Fruit fly (Drosophila melanogaster) whole organism, embryonic: ENCODE results near the gene hale.

ENCODE experiments used
- Abd-B ChIP-seq: fragments of 200-800 bp; sonication (Bioruptor generic); optimal IDR thresholded peaks from 2 replicates; lab custom pipeline; 2018; ENCODE audit warnings: missing biosample characterization, mild to moderate bottlenecking, missing genetic modification characterization, moderate library complexity
- Adf1 ChIP-seq: fragments of 200-800 bp; sonication (Bioruptor generic); IDR thresholded peaks from 2 replicates; pipeline ENCODE4 v1.3.6; 2022; ENCODE audit warnings: missing biosample characterization, missing genetic modification characterization
- BtbVII ChIP-seq: fragments of 200-800 bp; sonication (Bioruptor generic); optimal IDR thresholded peaks from 3 replicates; lab custom pipeline; 2017; ENCODE audit warnings: missing biosample characterization, mild to moderate bottlenecking, missing genetic modification characterization
- CG13894 ChIP-seq: fragments of 200-800 bp; sonication (Bioruptor generic); optimal IDR thresholded peaks from 3 replicates; lab custom pipeline; 2018; ENCODE audit warnings: missing biosample characterization, mild to moderate bottlenecking, missing genetic modification characterization, moderate library complexity
- CG1603 ChIP-seq: fragments of 200-800 bp; sonication (Bioruptor generic); optimal IDR thresholded peaks from 2 replicates; lab custom pipeline; 2019; ENCODE audit warnings: missing biosample characterization, mild to moderate bottlenecking, missing genetic modification characterization, moderate library complexity
- CG16813 ChIP-seq: fragments of 200-800 bp; sonication (Bioruptor generic); IDR thresholded peaks from 3 replicates; pipeline ENCODE4 v1.3.6; 2022; ENCODE audit warnings: missing biosample characterization, missing genetic modification characterization; ENCODE audit not compliant: partially characterized antibody
- CG16815 ChIP-seq: fragments of 200-800 bp; sonication (Bioruptor generic); optimal IDR thresholded peaks from 3 replicates; lab custom pipeline; 2017; ENCODE audit warnings: missing biosample characterization, mild to moderate bottlenecking, missing genetic modification characterization
- CG17612 ChIP-seq: fragments of 200-800 bp; sonication (Bioruptor generic); IDR thresholded peaks from 2 replicates; pipeline ENCODE4 v1.3.6; 2022; ENCODE audit warnings: missing biosample characterization, missing genetic modification characterization
- CG18619 ChIP-seq: fragments of 200-800 bp; sonication (Bioruptor generic); optimal IDR thresholded peaks from 3 replicates; lab custom pipeline; 2017; ENCODE audit warnings: missing biosample characterization, mild to moderate bottlenecking, missing genetic modification characterization
- CG18764 ChIP-seq: fragments of 200-800 bp; sonication (Bioruptor generic); optimal IDR thresholded peaks from 3 replicates; lab custom pipeline; 2016; ENCODE audit warnings: missing biosample characterization, missing genetic modification characterization
- CG31365 ChIP-seq: fragments of 200-800 bp; sonication (Bioruptor generic); optimal IDR thresholded peaks from 2 replicates; lab custom pipeline; 2018; ENCODE audit warnings: missing biosample characterization, mild to moderate bottlenecking, missing genetic modification characterization
- CG33557 ChIP-seq: fragments of 200-800 bp; sonication (Bioruptor generic); optimal IDR thresholded peaks from 2 replicates; lab custom pipeline; 2019; ENCODE audit warnings: missing biosample characterization, mild to moderate bottlenecking, missing genetic modification characterization, moderate library complexity
- CG4707 ChIP-seq: fragments of 200-800 bp; sonication (Bioruptor generic); optimal IDR thresholded peaks from 2 replicates; lab custom pipeline; 2018; ENCODE audit warnings: missing biosample characterization, mild to moderate bottlenecking, missing genetic modification characterization, moderate library complexity
- CG6272 ChIP-seq: fragments of 200-800 bp; sonication (Bioruptor generic); IDR thresholded peaks from 2 replicates; pipeline ENCODE4 v1.3.6; 2022; ENCODE audit warnings: missing biosample characterization, missing genetic modification characterization
- CG7839 ChIP-seq: fragments of 200-800 bp; sonication (Bioruptor generic); optimal IDR thresholded peaks from 3 replicates; lab custom pipeline; 2018; ENCODE audit warnings: missing biosample characterization, mild to moderate bottlenecking, missing genetic modification characterization, moderate library complexity
- CTCF ChIP-seq: fragments of 200-800 bp; sonication (Bioruptor generic); optimal IDR thresholded peaks from 2 replicates; lab custom pipeline; 2017; ENCODE audit warnings: missing biosample characterization, mild to moderate bottlenecking, missing genetic modification characterization, moderate library complexity
- Doc3 ChIP-seq: fragments of 200-800 bp; sonication (Bioruptor generic); IDR thresholded peaks from 3 replicates; pipeline ENCODE4 v1.3.6; 2022; ENCODE audit warnings: missing biosample characterization, missing genetic modification characterization; ENCODE audit not compliant: partially characterized antibody
- Drgx ChIP-seq: fragments of 200-800 bp; sonication (Bioruptor generic); IDR thresholded peaks from 2 replicates; pipeline ENCODE4 v1.3.6; 2022; ENCODE audit warnings: missing biosample characterization, missing genetic modification characterization
- Gug ChIP-seq: fragments of 200-800 bp; sonication (Bioruptor generic); IDR thresholded peaks from 4 replicates; pipeline ENCODE4 v1.3.6; 2022; ENCODE audit warnings: missing biosample characterization, missing genetic modification characterization
- HLH54F ChIP-seq: fragments of 200-800 bp; sonication (Bioruptor generic); optimal IDR thresholded peaks from 3 replicates; lab custom pipeline; 2016; ENCODE audit warnings: missing biosample characterization, missing genetic modification characterization
- Hr78 ChIP-seq, 2 experiments: fragments of 200-800 bp in 1 of 2; fragments of >200 bp in 1 of 2; sonication (Bioruptor generic) in 1 of 2; optimal IDR thresholded peaks; 2 replicates each; lab custom pipeline; 2017 to 2019; ENCODE audit warnings: missing biosample characterization in 2 of 2, missing genetic modification characterization in 2 of 2, mild to moderate bottlenecking in 1 of 2, moderate library complexity in 1 of 2
- Kr ChIP-seq: fragments of 200-800 bp; sonication (Bioruptor generic); optimal IDR thresholded peaks from 2 replicates; lab custom pipeline; 2017; ENCODE audit warnings: missing biosample characterization, mild to moderate bottlenecking, missing genetic modification characterization
- Nf-YB ChIP-seq: fragments of 200-800 bp; sonication (Bioruptor generic); optimal IDR thresholded peaks from 3 replicates; lab custom pipeline; 2019; ENCODE audit warnings: missing biosample characterization, mild to moderate bottlenecking, missing genetic modification characterization, moderate library complexity
- Nf-YC ChIP-seq: fragments of 200-800 bp; optimal IDR thresholded peaks from 3 replicates; lab custom pipeline; 2019; ENCODE audit warnings: missing biosample characterization, mild to moderate bottlenecking, missing genetic modification characterization, moderate library complexity
- Six4 ChIP-seq: fragments of 200-800 bp; sonication (Bioruptor generic); optimal IDR thresholded peaks from 2 replicates; lab custom pipeline; 2016; ENCODE audit warnings: missing biosample characterization, missing genetic modification characterization
- Sry-β ChIP-seq: fragments of 200-800 bp; sonication (Bioruptor generic); optimal IDR thresholded peaks from 2 replicates; lab custom pipeline; 2018; ENCODE audit warnings: missing biosample characterization, mild to moderate bottlenecking, missing genetic modification characterization, moderate library complexity
- cg ChIP-seq: fragments of 200-800 bp; sonication (Bioruptor generic); optimal IDR thresholded peaks from 3 replicates; lab custom pipeline; 2019; ENCODE audit warnings: missing biosample characterization, mild to moderate bottlenecking, missing genetic modification characterization, moderate library complexity
- croc ChIP-seq: fragments of 200-800 bp; sonication (Bioruptor generic); conservative IDR thresholded peaks from 3 replicates; pipeline ENCODE4 v1.3.6; 2022; ENCODE audit warnings: missing biosample characterization, missing genetic modification characterization
- danr ChIP-seq: fragments of 200-800 bp; sonication (Bioruptor generic); IDR thresholded peaks from 2 replicates; pipeline ENCODE4 v1.3.6; 2022; ENCODE audit warnings: missing biosample characterization, missing genetic modification characterization
- eyg ChIP-seq: fragments of 200-800 bp; sonication (Bioruptor generic); optimal IDR thresholded peaks from 3 replicates; lab custom pipeline; 2016; ENCODE audit warnings: missing biosample characterization, missing genetic modification characterization
- fd3F ChIP-seq: fragments of 200-800 bp; sonication (Bioruptor generic); optimal IDR thresholded peaks from 2 replicates; lab custom pipeline; 2018; ENCODE audit warnings: missing biosample characterization, mild to moderate bottlenecking, missing genetic modification characterization, moderate library complexity
- gcm2 ChIP-seq: fragments of 200-800 bp; sonication (Bioruptor generic); optimal IDR thresholded peaks from 2 replicates; lab custom pipeline; 2016; ENCODE audit warnings: missing biosample characterization, missing genetic modification characterization
- grau ChIP-seq: fragments of 200-800 bp; optimal IDR thresholded peaks from 3 replicates; lab custom pipeline; 2019; ENCODE audit warnings: missing biosample characterization, mild to moderate bottlenecking, missing genetic modification characterization, moderate library complexity
- hth ChIP-seq: fragments of >200 bp; optimal IDR thresholded peaks from 2 replicates; lab custom pipeline; 2017; ENCODE audit warnings: inconsistent platforms
- kay ChIP-seq: fragments of 200-800 bp; sonication (Bioruptor generic); optimal IDR thresholded peaks from 2 replicates; lab custom pipeline; 2016; ENCODE audit warnings: missing biosample characterization, missing genetic modification characterization
- lmd ChIP-seq: fragments of 200-800 bp; sonication (Bioruptor generic); IDR thresholded peaks from 2 replicates; pipeline ENCODE4 v1.3.6; 2022; ENCODE audit warnings: missing biosample characterization, missing genetic modification characterization
- pho ChIP-seq: fragments of 200-800 bp; sonication (Bioruptor generic); optimal IDR thresholded peaks from 2 replicates; lab custom pipeline; 2016; ENCODE audit warnings: missing biosample characterization, missing genetic modification characterization
- psq ChIP-seq: fragments of 200-800 bp; sonication (Bioruptor generic); optimal IDR thresholded peaks from 2 replicates; lab custom pipeline; 2017; ENCODE audit warnings: missing biosample characterization, missing genetic modification characterization
- ranshi ChIP-seq: fragments of 200-800 bp; sonication (Bioruptor generic); IDR thresholded peaks from 2 replicates; pipeline ENCODE4 v1.3.6; 2022; ENCODE audit warnings: missing biosample characterization, missing genetic modification characterization
- repo ChIP-seq: fragments of 200-800 bp; sonication (Bioruptor generic); optimal IDR thresholded peaks from 2 replicates; lab custom pipeline; 2016; ENCODE audit warnings: missing biosample characterization, missing genetic modification characterization
- row ChIP-seq: fragments of 200-800 bp; sonication (Bioruptor generic); IDR thresholded peaks from 3 replicates; pipeline ENCODE4 v1.3.6; 2022; ENCODE audit warnings: missing biosample characterization, missing genetic modification characterization
- salm ChIP-seq: fragments of 200-800 bp; sonication (Bioruptor generic); optimal IDR thresholded peaks from 2 replicates; lab custom pipeline; 2018; ENCODE audit warnings: missing biosample characterization, mild to moderate bottlenecking, missing genetic modification characterization
- scrt ChIP-seq: fragments of 200-800 bp; sonication (Bioruptor generic); optimal IDR thresholded peaks from 2 replicates; lab custom pipeline; 2018; ENCODE audit warnings: missing biosample characterization, mild to moderate bottlenecking, missing genetic modification characterization, moderate library complexity
- tna ChIP-seq: fragments of 200-800 bp; sonication (Bioruptor generic); IDR thresholded peaks from 2 replicates; pipeline ENCODE4 v1.3.6; 2022; ENCODE audit warnings: missing biosample characterization, missing genetic modification characterization; ENCODE audit not compliant: partially characterized antibody
- twi ChIP-seq: fragments of 200-800 bp; optimal IDR thresholded peaks from 2 replicates; lab custom pipeline; 2019; ENCODE audit warnings: missing biosample characterization, mild to moderate bottlenecking, missing genetic modification characterization, moderate library complexity
- vnd ChIP-seq: fragments of 200-800 bp; sonication (Bioruptor generic); IDR thresholded peaks from 3 replicates; pipeline ENCODE4 v1.3.6; 2022; ENCODE audit warnings: missing biosample characterization, missing genetic modification characterization; ENCODE audit not compliant: partially characterized antibody
- zf30C ChIP-seq: fragments of 200-800 bp; sonication (Bioruptor generic); optimal IDR thresholded peaks from 3 replicates; lab custom pipeline; 2018; ENCODE audit warnings: missing biosample characterization, mild to moderate bottlenecking, missing genetic modification characterization
- zfh2 ChIP-seq: fragments of 200-800 bp; sonication (Bioruptor generic); optimal IDR thresholded peaks from 2 replicates; lab custom pipeline; 2016; ENCODE audit warnings: missing biosample characterization, missing genetic modification characterization

Gene hale

dm6 chr3L:20003235-20003493 is 17.5 kb upstream of the hale start (continued):
- TF ChIP-seq CG7839 (tag; lab: Kevin White, UChicago) (no peak), row (peak; percentile 40; the same call in 1 of the 3 replicates)

DNA sequence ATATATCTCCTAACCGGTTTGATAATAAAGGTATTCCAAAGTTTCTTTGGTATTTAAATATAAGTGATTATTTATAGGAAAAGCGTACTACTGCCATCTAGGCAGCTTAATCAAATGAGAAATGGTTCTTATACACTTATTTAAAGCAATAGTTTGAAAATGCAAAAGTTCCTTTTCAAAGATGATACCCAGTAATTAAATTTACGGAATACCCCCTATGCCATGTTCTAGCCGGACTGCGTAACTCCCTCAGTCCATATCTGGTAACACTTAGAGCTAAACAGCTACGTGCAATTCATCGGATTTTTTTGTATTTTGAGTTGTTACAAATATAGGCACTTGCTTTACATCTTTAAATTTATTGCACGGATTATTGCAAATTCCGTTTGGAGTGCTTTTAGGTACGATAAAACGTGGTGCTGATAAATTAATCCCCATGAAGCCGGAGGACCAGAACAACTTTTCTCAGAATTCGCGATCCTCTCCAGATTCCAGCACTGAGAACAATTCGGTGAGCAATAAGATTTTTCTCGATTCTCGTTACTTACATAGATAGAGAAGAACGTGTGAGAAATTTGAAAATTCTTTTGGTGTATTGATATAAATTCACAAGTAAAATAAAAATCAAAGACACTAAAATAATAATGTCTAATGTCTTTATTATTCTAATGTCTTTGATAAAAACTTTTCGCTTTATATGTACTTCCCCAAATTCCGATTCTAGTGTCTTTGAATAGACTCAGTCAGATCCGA is 17.0 kb upstream of the hale start, which contains the start of gene CG7668:
Gene CG7668 (plus strand): TSS at position 255 of the 753 bp plus-strand sequence.
- TF ChIP-seq CG31365 (tag; lab: Kevin White, UChicago) (peak; percentile 75), Hr78 (GFP tag; optimal IDR thresholded peaks at IDR 0.05; lab: Kevin White, UChicago) (no peak), croc (peak; percentile 74), vnd (GFP tag; lab: Robert Waterston, UW) (no peak), eyg (GFP tag; lab: Kevin White, UChicago) (peak; percentile 58), cg (GFP tag; lab: Kevin White, UChicago) (peak; percentile 16), psq (GFP tag; lab: Kevin White, UChicago) (peak; percentile 55), twi (tag; lab: Kevin White, UChicago) (peak; percentile 83), kay (GFP tag; lab: Kevin White, UChicago) (peak; percentile 79), salm (peak; percentile 89), danr (GFP tag; lab: Robert Waterston, UW) (peak; percentile 77), tna (GFP tag; lab: Robert Waterston, UW) (no peak), Nf-YB (peak; percentile 80), Doc3 (GFP tag; lab: Robert Waterston, UW) (no peak), CG1603 (tag; lab: Kevin White, UChicago) (peak; percentile 92), Nf-YC (tag; lab: Kevin White, UChicago) (peak; percentile 83), scrt (peak; percentile 78), pho (GFP tag; lab: Kevin White, UChicago) (peak; percentile 89), CG6272 (GFP tag; lab: Robert Waterston, UW) (no peak), CG18619 (GFP tag; lab: Kevin White, UChicago) (peak; percentile 81), CG17612 (GFP tag; lab: Robert Waterston, UW) (no peak; the same call in 1 of the 2 replicates), CG13894 (tag; lab: Kevin White, UChicago) (peak; percentile 92), CG4707 (GFP tag; lab: Kevin White, UChicago) (peak; percentile 77), Kr (GFP tag; lab: Kevin White, UChicago) (no peak), CG16813 (GFP tag; lab: Robert Waterston, UW) (0 out of 3 replicates have a peak, but pooled peaks have one; percentile 6), ranshi (peak; percentile 91; the same call in 1 of the 2 replicates), Six4 (GFP tag; lab: Kevin White, UChicago) (peak; percentile 85), Adf1 (GFP tag; lab: Robert Waterston, UW) (peak; percentile 61), CG18764 (peak; percentile 86), CG33557 (peak; percentile 92), zf30C (GFP tag; lab: Kevin White, UChicago) (peak; percentile 88), Abd-B (GFP tag; lab: Kevin White, UChicago) (no peak), HLH54F (peak; percentile 80), fd3F (GFP tag; lab: Kevin White, UChicago) (peak; percentile 81), CTCF (GFP tag; lab: Kevin White, UChicago) (peak; percentile 47), gcm2 (GFP tag; lab: Kevin White, UChicago) (peak; percentile 77), Drgx (GFP tag; lab: Robert Waterston, UW) (peak; percentile 90), BtbVII (GFP tag; lab: Kevin White, UChicago) (peak; percentile 87), CG16815 (GFP tag; lab: Kevin White, UChicago) (peak; percentile 81), zfh2 (GFP tag; lab: Kevin White, UChicago) (peak; percentile 77), Gug (GFP tag; lab: Robert Waterston, UW) (peak; percentile 79; the same call in 3 of the 4 replicates), lmd (GFP tag; lab: Robert Waterston, UW) (no peak; the same call in 1 of the 2 replicates), repo (GFP tag; lab: Kevin White, UChicago) (peak; percentile 73), Sry-β (GFP tag; lab: Kevin White, UChicago) (peak; percentile 40), hth (no peak), grau (peak; percentile 91)
